Worm (Caenorhabditis elegans): Measurements from ENCODE around the gene vem-1.

The vem-1 gene

ce11 chrX:8107921-8108320, 19.5 kb upstream of the vem-1 start, which contains the start of gene K07E3.9:
K07E3.9 (plus strand) TSS chrX:8108221.
- TF ChIP-seq che-1 (tag; optimal IDR thresholded peaks at IDR 0.05) (no peak), pat-9 (tag; optimal IDR thresholded peaks at IDR 0.05) (no peak), ama-1 (optimal IDR thresholded peaks at IDR 0.05) (no peak), pqm-1 (tag; optimal IDR thresholded peaks at IDR 0.05) (no peak), fax-1 (tag; optimal IDR thresholded peaks at IDR 0.05) (no peak), hlh-30 (tag; optimal IDR thresholded peaks at IDR 0.05; ENCODE audit: insufficient read depth) (no peak), hlh-13 (GFP tag; optimal IDR thresholded peaks at IDR 0.05) (no peak), ztf-16 (tag; optimal IDR thresholded peaks at IDR 0.05) (no peak), pros-1 (tag; optimal IDR thresholded peaks at IDR 0.05) (no peak), mec-3 (tag; optimal IDR thresholded peaks at IDR 0.05; ENCODE audit: borderline replicate concordance) (no peak), ceh-48 (tag; optimal IDR thresholded peaks at IDR 0.05) (no peak), npax-4 (tag; optimal IDR thresholded peaks at IDR 0.05) (no peak), ref-2 (tag; optimal IDR thresholded peaks at IDR 0.05) (no peak), ceh-30 (tag; optimal IDR thresholded peaks at IDR 0.05) (no peak)

ce11 chrX:8103899-8104298, 15.5 kb upstream of the vem-1 start, which contains the start of gene K07E3.2:
K07E3.2 (plus strand) TSS chrX:8104298.
- TF ChIP-seq sdc-2 (tag; optimal IDR thresholded peaks at IDR 0.05), result peak; percentile 92
- TF ChIP-seq elt-2 (tag; optimal IDR thresholded peaks at IDR 0.05), result no peak
- TF ChIP-seq K09A11.1 (tag; optimal IDR thresholded peaks at IDR 0.05; ENCODE audit: insufficient read depth), result no peak

ce11 chrX:8098813-8099360, 10.5 kb upstream of the vem-1 start, which contains the start of gene catp-5:
catp-5 (minus strand) TSS chrX:8098863.
- no peak for TF ChIP-seq elt-2 (tag; optimal IDR thresholded peaks at IDR 0.05)
- TF ChIP-seq fax-1 (tag; optimal IDR thresholded peaks at IDR 0.05), result no peak
- no peak for TF ChIP-seq tbx-7 (tag; optimal IDR thresholded peaks at IDR 0.05)
- TF ChIP-seq ceh-30 (tag; optimal IDR thresholded peaks at IDR 0.05), result no peak
- no peak for TF ChIP-seq ceh-18 (tag; optimal IDR thresholded peaks at IDR 0.05)
- TF ChIP-seq fkh-10 (GFP tag; optimal IDR thresholded peaks at IDR 0.05), result no peak
- TF ChIP-seq ceh-22 (tag; optimal IDR thresholded peaks at IDR 0.05), result no peak
- no peak for TF ChIP-seq gmeb-2 (tag; optimal IDR thresholded peaks at IDR 0.05)
- no peak for TF ChIP-seq pros-1 (tag; optimal IDR thresholded peaks at IDR 0.05)
- no peak for TF ChIP-seq hlh-13 (GFP tag; optimal IDR thresholded peaks at IDR 0.05)
- no peak for TF ChIP-seq npax-4 (tag; optimal IDR thresholded peaks at IDR 0.05)
- TF ChIP-seq pqm-1 (tag; optimal IDR thresholded peaks at IDR 0.05), result no peak
- no peak for TF ChIP-seq hlh-30 (tag; optimal IDR thresholded peaks at IDR 0.05; ENCODE audit: insufficient read depth)
- TF ChIP-seq unc-86 (tag; optimal IDR thresholded peaks at IDR 0.05), result no peak
- no peak for TF ChIP-seq tbx-2 (tag; optimal IDR thresholded peaks at IDR 0.05)
- no peak for TF ChIP-seq sox-4 (tag; optimal IDR thresholded peaks at IDR 0.05)

ce11 chrX:8089916-8090315, 1.5 kb upstream of the vem-1 start:
- TF ChIP-seq unc-42 (tag; optimal IDR thresholded peaks at IDR 0.05) (peak; percentile 68), C08G9.2 (tag; optimal IDR thresholded peaks at IDR 0.05) (no peak), nfya-1 (tag; optimal IDR thresholded peaks at IDR 0.05) (no peak)

- TF ChIP-seq fkh-6 (tag; optimal IDR thresholded peaks at IDR 0.05), result no peak
- TF ChIP-seq pax-1 (tag; optimal IDR thresholded peaks at IDR 0.05), result no peak
- no peak for TF ChIP-seq unc-86 (tag; optimal IDR thresholded peaks at IDR 0.05)
- TF ChIP-seq ceh-24 (tag; optimal IDR thresholded peaks at IDR 0.05), result no peak
- TF ChIP-seq unc-55 (GFP tag; optimal IDR thresholded peaks at IDR 0.05), result no peak
- no peak for TF ChIP-seq fkh-10 (GFP tag; optimal IDR thresholded peaks at IDR 0.05)
- no peak for TF ChIP-seq sox-2 (GFP tag; IDR thresholded peaks at IDR 0.05)
- no peak for TF ChIP-seq sdc-2 (tag; optimal IDR thresholded peaks at IDR 0.05)
- no peak for TF ChIP-seq dmd-4 (tag; optimal IDR thresholded peaks at IDR 0.05; ENCODE audit: borderline replicate concordance)
- TF ChIP-seq madf-2 (tag; optimal IDR thresholded peaks at IDR 0.05), result no peak
- no peak for TF ChIP-seq eyg-1 (tag; optimal IDR thresholded peaks at IDR 0.05)
- TF ChIP-seq tbx-2 (tag; optimal IDR thresholded peaks at IDR 0.05), result no peak
- no peak for TF ChIP-seq nhr-11 (tag; optimal IDR thresholded peaks at IDR 0.05)
- no peak for TF ChIP-seq npax-4 (tag; optimal IDR thresholded peaks at IDR 0.05)
- no peak for TF ChIP-seq ceh-9 (tag; optimal IDR thresholded peaks at IDR 0.05)
These were observed 1.0 kb upstream of the vem-1 start for ce11 chrX:8089266-8089909.
